Worm (Caenorhabditis elegans) whole organism, young adult: ENCODE measurements around the gene enu-3.5.
A peak's percentile ranks its signal among the peaks of the same experiment; 100 is the strongest.

Experiments used
- C17E4.6 ChIP-seq: fragments of 200-800 bp; sonication (Bioruptor generic); IDR thresholded peaks from 2 replicates; pipeline ENCODE4 v1.3.6; 2022; ENCODE audit warnings: missing genetic modification reagents, missing genetic modification characterization, missing compliant biosample characterization
- D2030.7 ChIP-seq: fragments of 200-800 bp; sonication (Bioruptor generic); IDR thresholded peaks from 2 replicates; pipeline ENCODE4 v1.3.6; 2022; ENCODE audit warnings: missing genetic modification reagents, missing genetic modification characterization, missing compliant biosample characterization
- F33H1.4 ChIP-seq: fragments of 200-800 bp; sonication (Bioruptor generic); IDR thresholded peaks from 2 replicates; pipeline ENCODE4 v1.3.6; 2022; ENCODE audit warnings: missing genetic modification reagents, missing genetic modification characterization, missing compliant biosample characterization
- F52B5.7 ChIP-seq: sonication (generic microtip); optimal IDR thresholded peaks from 2 replicates; lab custom pipeline; 2016; ENCODE audit warnings: mild to moderate bottlenecking, missing genetic modification characterization, missing compliant biosample characterization
- F57A8.1 ChIP-seq: fragments of 200-800 bp; sonication (Bioruptor generic); optimal IDR thresholded peaks from 2 replicates; lab custom pipeline; 2018; ENCODE audit warnings: mild to moderate bottlenecking, missing genetic modification characterization, moderate library complexity, missing compliant biosample characterization
- T07F8.4 ChIP-seq: sonication (generic microtip); optimal IDR thresholded peaks from 2 replicates; lab custom pipeline; 2016; ENCODE audit warnings: mild to moderate bottlenecking, missing genetic modification characterization, moderate library complexity, missing compliant biosample characterization
- Y53F4B.3 ChIP-seq: fragments of 200-800 bp; sonication (Bioruptor generic); IDR thresholded peaks from 2 replicates; pipeline ENCODE4 v1.3.6; 2022; ENCODE audit warnings: missing genetic modification reagents, missing genetic modification characterization, missing compliant biosample characterization
- Y56A3A.18 ChIP-seq: fragments of 200-800 bp; sonication (Bioruptor generic); IDR thresholded peaks from 2 replicates; pipeline ENCODE4 v1.3.6; 2022; ENCODE audit warnings: missing genetic modification reagents, missing genetic modification characterization, missing compliant biosample characterization
- akir-1 ChIP-seq: fragments of 200-800 bp; sonication (Bioruptor generic); optimal IDR thresholded peaks from 2 replicates; lab custom pipeline; 2018; ENCODE audit warnings: mild to moderate bottlenecking, missing genetic modification characterization, moderate library complexity, missing compliant biosample characterization
- ama-1 ChIP-seq, 3 experiments: fragments of 150-350 bp in 1 of 3; sonication (generic microtip) in 2 of 3; optimal IDR thresholded peaks; 2 replicates each; lab custom pipeline; 2014 to 2018; ENCODE audit warnings: missing biosample characterization in 2 of 3, missing genetic modification characterization in 2 of 3, missing genetic modification reagents in 2 of 3
- aptf-2 ChIP-seq: fragments of 200-800 bp; sonication (Bioruptor generic); conservative IDR thresholded peaks from 2 replicates; pipeline ENCODE4 v1.3.6; 2022; ENCODE audit warnings: missing genetic modification reagents, missing genetic modification characterization, missing compliant biosample characterization
- athp-1 ChIP-seq: sonication (generic microtip); optimal IDR thresholded peaks from 2 replicates; lab custom pipeline; 2017; ENCODE audit warnings: mild to moderate bottlenecking, missing genetic modification characterization, missing compliant biosample characterization
- bed-1 ChIP-seq: fragments of 200-800 bp; sonication (Bioruptor generic); IDR thresholded peaks from 2 replicates; pipeline ENCODE4 v1.3.6; 2022; ENCODE audit warnings: missing genetic modification reagents, missing genetic modification characterization, missing compliant biosample characterization
- ccch-3 ChIP-seq: fragments of 200-800 bp; sonication (Bioruptor generic); optimal IDR thresholded peaks from 2 replicates; lab custom pipeline; 2018; ENCODE audit warnings: mild to moderate bottlenecking, missing genetic modification characterization, missing compliant biosample characterization
- ceh-100 ChIP-seq: fragments of 200-800 bp; sonication (Bioruptor generic); IDR thresholded peaks from 2 replicates; pipeline ENCODE4 v1.3.6; 2022; ENCODE audit warnings: missing genetic modification reagents, missing genetic modification characterization, missing compliant biosample characterization
- ceh-40 ChIP-seq: fragments of 200-800 bp; sonication (Bioruptor generic); IDR thresholded peaks from 2 replicates; pipeline ENCODE4 v1.3.6; 2022; ENCODE audit warnings: missing genetic modification characterization, missing compliant biosample characterization
- ceh-79 ChIP-seq: sonication (generic microtip); optimal IDR thresholded peaks from 2 replicates; lab custom pipeline; 2017; ENCODE audit warnings: mild to moderate bottlenecking, missing genetic modification characterization, missing compliant biosample characterization
- ceh-91 ChIP-seq: fragments of 200-800 bp; sonication (Bioruptor generic); IDR thresholded peaks from 2 replicates; pipeline ENCODE4 v1.3.6; 2022; ENCODE audit warnings: missing genetic modification reagents, missing genetic modification characterization, missing compliant biosample characterization
- dox-1 ChIP-seq: fragments of 200-800 bp; sonication (Bioruptor generic); IDR thresholded peaks from 2 replicates; pipeline ENCODE4 v1.3.6; 2022; ENCODE audit warnings: missing genetic modification reagents, missing genetic modification characterization, missing compliant biosample characterization
- dpl-1 ChIP-seq: fragments of 150-350 bp; optimal IDR thresholded peaks from 2 replicates; lab custom pipeline; 2014; ENCODE audit warnings: missing biosample characterization, missing genetic modification reagents, missing genetic modification characterization
- efl-1 ChIP-seq: fragments of 150-350 bp; optimal IDR thresholded peaks from 2 replicates; lab custom pipeline; 2014; ENCODE audit warnings: missing biosample characterization, missing genetic modification reagents, missing genetic modification characterization
- fkh-3 ChIP-seq: sonication (generic microtip); optimal IDR thresholded peaks from 2 replicates; lab custom pipeline; 2016; ENCODE audit warnings: mild to moderate bottlenecking, missing genetic modification characterization, missing compliant biosample characterization
- him-1 ChIP-seq: sonication (generic microtip); optimal IDR thresholded peaks from 2 replicates; lab custom pipeline; 2016; ENCODE audit warnings: missing genotype, missing genetic modification reagents, missing genetic modification characterization, missing compliant biosample characterization
- hmg-1.2 ChIP-seq: fragments of 200-800 bp; sonication (Bioruptor generic); IDR thresholded peaks from 2 replicates; pipeline ENCODE4 v1.3.6; 2022; ENCODE audit warnings: missing genetic modification reagents, missing genetic modification characterization, missing compliant biosample characterization
- hmg-20 ChIP-seq: fragments of 200-800 bp; sonication (Bioruptor generic); IDR thresholded peaks from 2 replicates; pipeline ENCODE4 v1.3.6; 2022; ENCODE audit warnings: missing genetic modification reagents, missing genetic modification characterization, missing compliant biosample characterization
- hrde-1 ChIP-seq: sonication (generic microtip); optimal IDR thresholded peaks from 2 replicates; lab custom pipeline; 2016; ENCODE audit warnings: missing genetic modification characterization, mild to moderate bottlenecking, missing compliant biosample characterization, moderate library complexity, missing genotype, missing genetic modification reagents, borderline replicate concordance
- hsf-1 ChIP-seq: fragments of 200-800 bp; sonication (Bioruptor generic); IDR thresholded peaks from 2 replicates; pipeline ENCODE4 v1.3.6; 2022; ENCODE audit warnings: missing genetic modification reagents, missing genetic modification characterization, missing compliant biosample characterization
- lin-35 ChIP-seq, 3 experiments: fragments of 150-350 bp in 2 of 3; sonication (generic microtip) in 1 of 3; optimal IDR thresholded peaks; 2 replicates each; lab custom pipeline; 2014 to 2018; ENCODE audit warnings: missing biosample characterization in 3 of 3, missing genetic modification characterization in 3 of 3, missing genetic modification reagents in 3 of 3
- lin-54 ChIP-seq: fragments of 200-800 bp; sonication (Bioruptor generic); optimal IDR thresholded peaks from 2 replicates; lab custom pipeline; 2018; ENCODE audit warnings: mild to moderate bottlenecking, missing genetic modification characterization, missing compliant biosample characterization
- lsl-1 ChIP-seq: fragments of 200-800 bp; sonication (Bioruptor generic); optimal IDR thresholded peaks from 2 replicates; lab custom pipeline; 2018; ENCODE audit warnings: mild to moderate bottlenecking, missing genetic modification characterization, moderate library complexity, missing compliant biosample characterization
- madf-10 ChIP-seq: sonication (generic microtip); optimal IDR thresholded peaks from 2 replicates; lab custom pipeline; 2016; ENCODE audit warnings: mild to moderate bottlenecking, missing genetic modification characterization, missing compliant biosample characterization
- madf-3 ChIP-seq: fragments of 200-800 bp; sonication (Bioruptor generic); IDR thresholded peaks from 2 replicates; pipeline ENCODE4 v1.3.6; 2022; ENCODE audit warnings: missing genetic modification reagents, missing genetic modification characterization, missing compliant biosample characterization
- madf-6 ChIP-seq: fragments of 200-800 bp; sonication (Bioruptor generic); IDR thresholded peaks from 2 replicates; pipeline ENCODE4 v1.3.6; 2022; ENCODE audit warnings: missing genetic modification reagents, missing genetic modification characterization, missing compliant biosample characterization
- madf-8 ChIP-seq: fragments of 200-800 bp; sonication (Bioruptor generic); conservative IDR thresholded peaks from 2 replicates; pipeline ENCODE4 v1.3.6; 2022; ENCODE audit warnings: missing genetic modification reagents, missing genetic modification characterization, missing compliant biosample characterization
- mes-4 ChIP-seq: sonication (generic microtip); optimal IDR thresholded peaks from 2 replicates; lab custom pipeline; 2016; ENCODE audit warnings: missing genotype, missing genetic modification characterization, missing compliant biosample characterization
- nhr-179 ChIP-seq: sonication (generic microtip); optimal IDR thresholded peaks from 2 replicates; lab custom pipeline; 2016; ENCODE audit warnings: mild to moderate bottlenecking, missing genetic modification characterization, missing compliant biosample characterization
- repo-1 ChIP-seq: sonication (generic microtip); optimal IDR thresholded peaks from 2 replicates; lab custom pipeline; 2017; ENCODE audit warnings: mild to moderate bottlenecking, missing genetic modification characterization, missing compliant biosample characterization
- sdz-38 ChIP-seq: sonication (generic microtip); optimal IDR thresholded peaks from 2 replicates; lab custom pipeline; 2016; ENCODE audit warnings: missing genotype, missing genetic modification characterization, missing compliant biosample characterization
- unc-130 ChIP-seq: sonication (generic microtip); optimal IDR thresholded peaks from 2 replicates; lab custom pipeline; 2016; ENCODE audit warnings: missing genetic modification reagents, missing genetic modification characterization, missing compliant biosample characterization
- unc-62 ChIP-seq: fragments of 150-350 bp; optimal IDR thresholded peaks from 2 replicates; lab custom pipeline; 2014; ENCODE audit warnings: missing biosample characterization, missing genetic modification reagents, missing genetic modification characterization
- xnd-1 ChIP-seq: sonication (generic microtip); optimal IDR thresholded peaks from 2 replicates; lab custom pipeline; 2016; ENCODE audit warnings: missing genotype, missing genetic modification reagents, missing genetic modification characterization, missing compliant biosample characterization
- ztf-25 ChIP-seq: fragments of 200-800 bp; sonication (Bioruptor generic); IDR thresholded peaks from 2 replicates; pipeline ENCODE4 v1.3.6; 2022; ENCODE audit warnings: missing genetic modification reagents, missing genetic modification characterization, missing compliant biosample characterization

Gene enu-3.5

ce11 chrIII:12875653-12876052 lies 2.3 kb upstream of the enu-3.5 start (continued):
- no peak for TF ChIP-seq sdz-38 (tag; lab: Kevin White, UChicago)
- TF ChIP-seq lin-54: no peak
- TF ChIP-seq nhr-179 (tag; lab: Kevin White, UChicago): no peak
- no peak for TF ChIP-seq ceh-79
- no peak for TF ChIP-seq unc-130
- no peak for TF ChIP-seq T07F8.4 (tag; lab: Kevin White, UChicago)
- peak; percentile 57 for TF ChIP-seq madf-6 (GFP tag; lab: Robert Waterston, UW)
- peak; percentile 1 for TF ChIP-seq F52B5.7 (tag; lab: Kevin White, UChicago)
- no peak for TF ChIP-seq ztf-25 (GFP tag; lab: Robert Waterston, UW)
- peak; percentile 22 for TF ChIP-seq repo-1 (tag; lab: Kevin White, UChicago)
- no peak for TF ChIP-seq lin-35 (GFP tag; optimal IDR thresholded peaks at IDR 0.05; lab: Kevin White, UChicago)
- no peak for TF ChIP-seq akir-1 (GFP tag; lab: Kevin White, UChicago)
- TF ChIP-seq bed-1 (GFP tag; lab: Robert Waterston, UW): no peak
- peak; percentile 47 for TF ChIP-seq hrde-1 (tag; lab: Kevin White, UChicago)
- TF ChIP-seq ccch-3 (GFP tag; lab: Kevin White, UChicago): no peak
- peak; percentile 55; the same call in 1 of the 2 replicates for TF ChIP-seq hsf-1 (GFP tag; lab: Robert Waterston, UW)
- TF ChIP-seq ceh-100 (GFP tag; lab: Robert Waterston, UW): 0 out of 2 replicates have a peak, but pooled peaks have one; percentile 29
- no peak for TF ChIP-seq hmg-20 (GFP tag; lab: Robert Waterston, UW)
- TF ChIP-seq, all 124 proteins: peak for 20

DNA sequence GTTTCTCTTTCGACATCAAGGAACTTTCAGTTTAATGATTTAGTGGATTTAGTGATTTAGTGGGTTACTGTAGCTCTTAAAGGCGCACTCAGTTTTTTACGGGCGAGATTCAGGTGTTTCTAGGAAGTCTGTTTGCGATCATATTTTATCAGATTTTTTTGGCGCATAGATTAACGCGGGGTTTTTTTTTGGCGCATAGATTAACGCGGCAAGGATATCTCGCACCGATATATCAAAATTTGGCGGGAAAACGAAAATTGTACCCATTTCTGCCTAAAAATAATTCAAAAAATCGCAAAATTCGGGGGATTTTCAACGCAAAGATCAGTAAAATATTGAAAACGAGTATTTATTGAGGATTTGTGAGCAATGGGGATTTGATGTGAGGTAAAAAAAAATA lies 2.7 kb downstream of the enu-3.5 start:
- TF ChIP-seq F33H1.4 (GFP tag; lab: Robert Waterston, UW) (peak; percentile 63), hsf-1 (GFP tag; lab: Robert Waterston, UW) (0 out of 2 replicates have a peak, but pooled peaks have one; percentile 42), xnd-1 (peak; percentile 64), dpl-1 (peak; percentile 11), ceh-91 (GFP tag; lab: Robert Waterston, UW) (peak; percentile 61), athp-1 (no peak), hmg-20 (GFP tag; lab: Robert Waterston, UW) (no peak), fkh-3 (no peak), hmg-1.2 (0 out of 2 replicates have a peak, but pooled peaks have one; percentile 13), F57A8.1 (no peak), ceh-40 (no peak), madf-6 (GFP tag; lab: Robert Waterston, UW) (peak; percentile 78), D2030.7 (GFP tag; lab: Robert Waterston, UW) (peak; percentile 53; the same call in 1 of the 2 replicates), madf-3 (GFP tag; lab: Robert Waterston, UW) (no peak), Y56A3A.18 (GFP tag; lab: Robert Waterston, UW) (no peak), madf-8 (GFP tag; lab: Robert Waterston, UW) (peak; percentile 69), Y53F4B.3 (GFP tag; lab: Robert Waterston, UW) (no peak), him-1 (peak; percentile 37), mes-4 (tag; lab: Kevin White, UChicago) (no peak), efl-1 (GFP tag; lab: Kevin White, UChicago) (peak; percentile 77), lsl-1 (GFP tag; lab: Kevin White, UChicago) (peak; percentile 7), madf-10 (tag; lab: Kevin White, UChicago) (no peak), ama-1 (optimal IDR thresholded peaks at IDR 0.05; lab: Kevin White, UChicago) (no peak), ama-1 (GFP tag; optimal IDR thresholded peaks at IDR 0.05; lab: Kevin White, UChicago) (peak in 1 of 2 experiments; percentile 8), aptf-2 (GFP tag; lab: Robert Waterston, UW) (0 out of 2 replicates have a peak, but pooled peaks have one; percentile 17), lin-35 (GFP tag; optimal IDR thresholded peaks at IDR 0.05; lab: Kevin White, UChicago) (no peak), unc-62 (no peak), dox-1 (GFP tag; lab: Robert Waterston, UW) (no peak), C17E4.6 (no peak)
- TF ChIP-seq, all 124 proteins: peak for 14
